Worm (Caenorhabditis elegans) whole organism, L1 larva: ENCODE data around the gene gcy-18.

ENCODE experiments used
- C04F5.9 ChIP-seq: sonication (generic microtip); optimal IDR thresholded peaks from 2 replicates; lab custom pipeline; 2016; ENCODE audit warnings: missing genetic modification characterization, missing compliant biosample characterization
- F16B12.6 ChIP-seq: fragments of 150-350 bp; optimal IDR thresholded peaks from 2 replicates; lab custom pipeline; 2014; ENCODE audit warnings: missing biosample characterization, missing genetic modification characterization
- Y116A8C.19 ChIP-seq: sonication (generic microtip); optimal IDR thresholded peaks from 2 replicates; lab custom pipeline; 2016; ENCODE audit warnings: missing compliant biosample characterization, missing genetic modification characterization, borderline replicate concordance
- aha-1 ChIP-seq: fragments of 150-350 bp; optimal IDR thresholded peaks from 2 replicates; lab custom pipeline; 2014; ENCODE audit warnings: missing biosample characterization, missing genetic modification characterization
- alr-1 ChIP-seq: fragments of 200-800 bp; sonication (Bioruptor generic); optimal IDR thresholded peaks from 2 replicates; lab custom pipeline; 2018; ENCODE audit warnings: borderline replicate concordance, mild to moderate bottlenecking, missing genetic modification characterization, missing compliant biosample characterization
- aly-2 ChIP-seq: fragments of 150-350 bp; optimal IDR thresholded peaks from 2 replicates; lab custom pipeline; 2014; ENCODE audit warnings: missing biosample characterization, missing genetic modification characterization
- blmp-1 ChIP-seq: fragments of 150-350 bp; optimal IDR thresholded peaks from 2 replicates; lab custom pipeline; 2014; ENCODE audit warnings: missing biosample characterization, missing genetic modification characterization
- ceh-82 ChIP-seq, 3 experiments: fragments of 150-350 bp in 1 of 3; sonication (generic microtip) in 2 of 3; optimal IDR thresholded peaks; 2 replicates each; lab custom pipeline; 2014 to 2017; ENCODE audit warnings: missing biosample characterization in 3 of 3, missing genetic modification characterization in 3 of 3
- ceh-90 ChIP-seq: sonication (generic microtip); optimal IDR thresholded peaks from 2 replicates; lab custom pipeline; 2016; ENCODE audit warnings: missing genetic modification characterization, missing compliant biosample characterization
- ces-1 ChIP-seq: fragments of 150-350 bp; optimal IDR thresholded peaks from 2 replicates; lab custom pipeline; 2014; ENCODE audit warnings: missing biosample characterization, missing genetic modification reagents, missing genetic modification characterization
- dpl-1 ChIP-seq, 3 experiments: fragments of 150-350 bp in 2 of 3; sonication (generic microtip) in 1 of 3; optimal IDR thresholded peaks; 2 replicates each; lab custom pipeline; 2014 to 2017; ENCODE audit warnings: missing biosample characterization in 3 of 3, missing genetic modification characterization in 3 of 3, missing genetic modification reagents in 3 of 3
- efl-1 ChIP-seq, 4 experiments: fragments of 150-350 bp; optimal IDR thresholded peaks in 3 of 4; peaks in 1 of 4; 1 replicate in 1 of 4; 2 replicates in 3 of 4; lab custom pipeline; 2014; ENCODE audit warnings: missing biosample characterization in 2 of 4, missing genetic modification characterization in 2 of 4, missing genetic modification reagents in 2 of 4
- egl-27 ChIP-seq, 2 experiments: fragments of 150-350 bp in 1 of 2; sonication (generic microtip); optimal IDR thresholded peaks; 3 replicates each; lab custom pipeline; 2017 to 2018; ENCODE audit warnings: missing biosample characterization in 2 of 2, missing genetic modification characterization in 2 of 2, missing genetic modification reagents in 2 of 2
- elt-3 ChIP-seq, 6 experiments: fragments of 150-350 bp in 1 of 6; sonication (generic microtip); optimal IDR thresholded peaks; 2 replicates each; lab custom pipeline; 2017 to 2018; ENCODE audit warnings: missing biosample characterization in 6 of 6, missing genetic modification characterization in 6 of 6, inconsistent platforms in 1 of 6
- fkh-10 ChIP-seq: sonication (generic microtip); optimal IDR thresholded peaks from 2 replicates; lab custom pipeline; 2017; ENCODE audit warnings: missing biosample characterization, missing genetic modification reagents, missing genetic modification characterization
- fkh-4 ChIP-seq: sonication (generic microtip); optimal IDR thresholded peaks from 2 replicates; lab custom pipeline; 2016; ENCODE audit warnings: missing compliant biosample characterization, missing genetic modification characterization, borderline replicate concordance
- fkh-8 ChIP-seq: sonication (generic microtip); optimal IDR thresholded peaks from 2 replicates; lab custom pipeline; 2016; ENCODE audit warnings: mild to moderate bottlenecking, missing genetic modification characterization, missing compliant biosample characterization
- fos-1 ChIP-seq: fragments of 150-350 bp; optimal IDR thresholded peaks from 2 replicates; lab custom pipeline; 2014; ENCODE audit warnings: missing biosample characterization, missing genetic modification characterization
- grh-1 ChIP-seq: fragments of 200-800 bp; sonication (Bioruptor generic); IDR thresholded peaks from 2 replicates; pipeline ENCODE4 v1.3.6; 2022; ENCODE audit warnings: missing genetic modification reagents, missing genetic modification characterization, missing compliant biosample characterization
- hlh-4 ChIP-seq: sonication (generic microtip); optimal IDR thresholded peaks from 2 replicates; lab custom pipeline; 2016; ENCODE audit warnings: mild to moderate bottlenecking, missing genetic modification characterization, missing compliant biosample characterization
- irx-1 ChIP-seq: sonication (generic microtip); optimal IDR thresholded peaks from 2 replicates; lab custom pipeline; 2016; ENCODE audit warnings: missing genetic modification characterization, missing compliant biosample characterization
- jun-1 ChIP-seq: fragments of 150-350 bp; optimal IDR thresholded peaks from 2 replicates; lab custom pipeline; 2014; ENCODE audit warnings: missing biosample characterization, missing genetic modification reagents, missing genetic modification characterization
- lin-14 ChIP-seq: fragments of 200-800 bp; sonication (Bioruptor generic); optimal IDR thresholded peaks from 2 replicates; lab custom pipeline; 2018; ENCODE audit warnings: mild to moderate bottlenecking, missing genetic modification characterization, moderate library complexity, missing compliant biosample characterization
- lin-35 ChIP-seq, 2 experiments: fragments of 150-350 bp; optimal IDR thresholded peaks; 2 replicates each; lab custom pipeline; 2014; ENCODE audit warnings: missing biosample characterization in 2 of 2, missing genetic modification characterization in 2 of 2, missing genetic modification reagents in 2 of 2
- lin-39 ChIP-seq: fragments of 150-350 bp; optimal IDR thresholded peaks from 2 replicates; lab custom pipeline; 2014; ENCODE audit warnings: missing biosample characterization, missing genetic modification reagents, missing genetic modification characterization
- lsy-2 ChIP-seq, 2 experiments: fragments of 150-350 bp; optimal IDR thresholded peaks; 2 replicates each; lab custom pipeline; 2014; ENCODE audit warnings: missing biosample characterization in 2 of 2, missing genetic modification characterization in 2 of 2
- mab-9 ChIP-seq: fragments of 200-800 bp; sonication (Bioruptor generic); IDR thresholded peaks from 2 replicates; pipeline ENCODE4 v1.3.6; 2022; ENCODE audit warnings: missing genetic modification reagents, missing genetic modification characterization, missing compliant biosample characterization
- mef-2 ChIP-seq: fragments of 150-350 bp; optimal IDR thresholded peaks from 2 replicates; lab custom pipeline; 2014; ENCODE audit warnings: missing biosample characterization, missing genetic modification characterization
- nhr-19 ChIP-seq: fragments of 200-800 bp; sonication (Bioruptor generic); conservative IDR thresholded peaks from 2 replicates; pipeline ENCODE4 v1.3.6; 2022; ENCODE audit warnings: missing genetic modification characterization, missing compliant biosample characterization
- nhr-20 ChIP-seq: sonication (generic microtip); optimal IDR thresholded peaks from 2 replicates; lab custom pipeline; 2016; ENCODE audit warnings: mild to moderate bottlenecking, missing genetic modification characterization, missing compliant biosample characterization
- nhr-28 ChIP-seq: fragments of 150-350 bp; optimal IDR thresholded peaks from 2 replicates; lab custom pipeline; 2014; ENCODE audit warnings: missing biosample characterization, missing genetic modification characterization
- nhr-47 ChIP-seq: sonication (generic microtip); optimal IDR thresholded peaks from 2 replicates; lab custom pipeline; 2016; ENCODE audit warnings: mild to moderate bottlenecking, missing genetic modification characterization, moderate library complexity, missing compliant biosample characterization
- nhr-71 ChIP-seq: sonication (generic microtip); optimal IDR thresholded peaks from 2 replicates; lab custom pipeline; 2016; ENCODE audit warnings: mild to moderate bottlenecking, missing genetic modification characterization, moderate library complexity, missing compliant biosample characterization
- pax-3 ChIP-seq: fragments of 200-800 bp; sonication (Bioruptor generic); optimal IDR thresholded peaks from 2 replicates; lab custom pipeline; 2018; ENCODE audit warnings: mild to moderate bottlenecking, missing genetic modification characterization, moderate library complexity, missing compliant biosample characterization
- rnt-1 ChIP-seq: sonication (generic microtip); optimal IDR thresholded peaks from 2 replicates; lab custom pipeline; 2016; ENCODE audit warnings: mild to moderate bottlenecking, missing genetic modification characterization, moderate library complexity, missing compliant biosample characterization
- skn-1 ChIP-seq: fragments of 150-350 bp; optimal IDR thresholded peaks from 2 replicates; lab custom pipeline; 2014; ENCODE audit warnings: missing biosample characterization, missing genetic modification characterization
- sptf-1 ChIP-seq: fragments of 150-350 bp; optimal IDR thresholded peaks from 2 replicates; lab custom pipeline; 2014; ENCODE audit warnings: missing biosample characterization, missing genetic modification characterization
- swsn-7 ChIP-seq: sonication (generic microtip); optimal IDR thresholded peaks from 2 replicates; lab custom pipeline; 2016; ENCODE audit warnings: missing genetic modification characterization, missing compliant biosample characterization
- tbx-2 ChIP-seq: sonication (generic microtip); optimal IDR thresholded peaks from 2 replicates; lab custom pipeline; 2016; ENCODE audit warnings: missing genetic modification characterization, missing compliant biosample characterization
- unc-30 ChIP-seq: sonication (generic microtip); optimal IDR thresholded peaks from 2 replicates; lab custom pipeline; 2017; ENCODE audit warnings: missing biosample characterization, missing genetic modification characterization
- unc-86 ChIP-seq: sonication (generic microtip); optimal IDR thresholded peaks from 2 replicates; lab custom pipeline; 2016; ENCODE audit warnings: missing genetic modification characterization, missing compliant biosample characterization
- unc-98 ChIP-seq: fragments of 200-800 bp; sonication (Bioruptor generic); IDR thresholded peaks from 2 replicates; pipeline ENCODE4 v1.3.6; 2022; ENCODE audit warnings: missing genetic modification characterization, missing compliant biosample characterization
- vab-15 ChIP-seq: sonication (generic microtip); optimal IDR thresholded peaks from 2 replicates; lab custom pipeline; 2017; ENCODE audit warnings: missing genotype, mild to moderate bottlenecking, missing genetic modification characterization, missing compliant biosample characterization
- xbp-1 ChIP-seq: sonication (generic microtip); optimal IDR thresholded peaks from 2 replicates; lab custom pipeline; 2016; ENCODE audit warnings: missing genetic modification characterization, missing compliant biosample characterization
- ztf-11 ChIP-seq, 2 experiments: sonication (generic microtip); optimal IDR thresholded peaks; 2 replicates each; lab custom pipeline; 2016 to 2017; ENCODE audit warnings: missing genetic modification characterization in 2 of 2, missing biosample characterization in 1 of 2, missing compliant biosample characterization in 1 of 2
- ztf-4 ChIP-seq: fragments of 150-350 bp; optimal IDR thresholded peaks from 2 replicates; lab custom pipeline; 2014; ENCODE audit warnings: missing biosample characterization, missing genetic modification characterization

gcy-18 gene

ce11 chrIV:12842895-12843294, 17.0 kb upstream of the gcy-18 start (continued):
- no peak for TF ChIP-seq mab-9 (GFP tag; lab: Robert Waterston, UW)
- TF ChIP-seq xbp-1 (tag; lab: Kevin White, UChicago) = no peak
- no peak for TF ChIP-seq dpl-1 (GFP tag; optimal IDR thresholded peaks at IDR 0.05; lab: Kevin White, UChicago)
- no peak for TF ChIP-seq unc-86 (tag; lab: Kevin White, UChicago)
- no peak for TF ChIP-seq jun-1 (tag; lab: Kevin White, UChicago)
- TF ChIP-seq nhr-20 (tag; lab: Kevin White, UChicago) = peak; percentile 3
- no peak for TF ChIP-seq Y116A8C.19
- no peak for TF ChIP-seq pax-3 (tag; lab: Kevin White, UChicago)
- TF ChIP-seq swsn-7 (tag; lab: Kevin White, UChicago) = peak; percentile 18
- TF ChIP-seq vab-15 (tag; lab: Kevin White, UChicago) = peak; percentile 8
- no peak for TF ChIP-seq unc-98 (GFP tag; lab: Robert Waterston, UW)
- TF ChIP-seq ztf-4 = no peak
- peak in 1 of 2 experiments; percentile 24 for TF ChIP-seq lsy-2 (tag; optimal IDR thresholded peaks at IDR 0.05; lab: Kevin White, UChicago)
- TF ChIP-seq irx-1 (tag; lab: Kevin White, UChicago) = no peak
- TF ChIP-seq rnt-1 (tag; lab: Kevin White, UChicago) = no peak
- TF ChIP-seq sptf-1 = no peak
- no peak for TF ChIP-seq blmp-1 (tag; lab: Kevin White, UChicago)
- TF ChIP-seq lin-35 (GFP tag; optimal IDR thresholded peaks at IDR 0.05; lab: Kevin White, UChicago) = no peak
- no peak for TF ChIP-seq fkh-10 (GFP tag; lab: Kevin White, UChicago)
- TF ChIP-seq tbx-2 (tag; lab: Kevin White, UChicago) = peak; percentile 25
- no peak for TF ChIP-seq F16B12.6 (tag; lab: Kevin White, UChicago)
- TF ChIP-seq fkh-4 = no peak
- TF ChIP-seq elt-3 (tag; optimal IDR thresholded peaks at IDR 0.05; lab: Kevin White, UChicago) = no peak
- TF ChIP-seq fos-1 (tag; lab: Kevin White, UChicago) = no peak
- TF ChIP-seq mef-2 (tag; lab: Kevin White, UChicago) = no peak
- no peak for TF ChIP-seq hlh-4
- no peak for TF ChIP-seq efl-1 (optimal IDR thresholded peaks at IDR 0.05; lab: Kevin White, UChicago)
- TF ChIP-seq efl-1 (GFP tag; optimal IDR thresholded peaks at IDR 0.05 in 1 of 2; lab: Kevin White, UChicago) = peak in 1 of 2 experiments; percentile 75
- TF ChIP-seq ces-1 (GFP tag; lab: Kevin White, UChicago) = no peak
- no peak for TF ChIP-seq aly-2 (tag; lab: Kevin White, UChicago)
- no peak for TF ChIP-seq skn-1 (tag; lab: Kevin White, UChicago)
- no peak for TF ChIP-seq nhr-19 (GFP tag; lab: Robert Waterston, UW)
- no peak for TF ChIP-seq lin-39 (tag; lab: Kevin White, UChicago)
- TF ChIP-seq ceh-90 (tag; lab: Kevin White, UChicago) = no peak
- TF ChIP-seq nhr-47 (tag; lab: Kevin White, UChicago) = no peak
- no peak for TF ChIP-seq unc-30
- no peak for TF ChIP-seq ztf-11 (tag; optimal IDR thresholded peaks at IDR 0.05; lab: Kevin White, UChicago)
- TF ChIP-seq grh-1 (GFP tag; lab: Robert Waterston, UW) = no peak
- TF ChIP-seq nhr-71 (tag; lab: Kevin White, UChicago) = peak; percentile 42
- TF ChIP-seq aha-1 (tag; lab: Kevin White, UChicago) = no peak
- no peak for TF ChIP-seq egl-27 (tag; optimal IDR thresholded peaks at IDR 0.05; lab: Kevin White, UChicago)
- TF ChIP-seq alr-1 (tag; lab: Kevin White, UChicago) = no peak
- TF ChIP-seq fkh-8 (tag; lab: Kevin White, UChicago) = no peak

DNA sequence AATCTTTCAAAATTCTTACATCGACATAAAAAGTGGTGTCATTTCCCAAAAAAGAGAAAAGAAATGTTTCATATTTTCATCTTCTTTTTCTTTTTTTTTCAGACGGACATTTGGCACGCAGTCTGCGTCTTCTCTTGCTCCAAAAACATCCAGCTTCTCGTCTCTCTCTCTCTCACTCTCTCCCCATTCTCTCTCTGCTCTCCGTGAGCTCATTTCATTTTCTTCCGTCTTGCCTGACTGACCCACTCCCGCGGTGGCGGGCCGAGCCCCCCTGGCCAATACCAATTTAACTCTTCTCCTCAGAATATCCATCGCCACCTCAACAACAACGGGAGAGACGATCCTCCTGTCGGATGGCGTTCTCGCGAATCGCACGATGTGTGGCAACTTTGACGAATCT, 14.3 kb upstream of the gcy-18 start, which contains the start of gene txt-19:
TSS of gene txt-19 (plus strand) at position 304 of the 400 bp plus-strand sequence.
- TF ChIP-seq nhr-71 (tag; lab: Kevin White, UChicago) = peak; percentile 31
- TF ChIP-seq unc-98 (GFP tag; lab: Robert Waterston, UW) = no peak
- TF ChIP-seq ztf-11 (tag; optimal IDR thresholded peaks at IDR 0.05; lab: Kevin White, UChicago) = no peak
- TF ChIP-seq fkh-8 (tag; lab: Kevin White, UChicago) = peak; percentile 46
- peak in 1 of 3 experiments; percentile 33 for TF ChIP-seq ceh-82 (tag; optimal IDR thresholded peaks at IDR 0.05; lab: Kevin White, UChicago)
- peak; percentile 21 for TF ChIP-seq nhr-47 (tag; lab: Kevin White, UChicago)
- peak; percentile 70 for TF ChIP-seq lin-14 (GFP tag; lab: Kevin White, UChicago)
- peak in 1 of 2 experiments; percentile 39 for TF ChIP-seq lsy-2 (tag; optimal IDR thresholded peaks at IDR 0.05; lab: Kevin White, UChicago)
- no peak for TF ChIP-seq C04F5.9
- TF ChIP-seq grh-1 (GFP tag; lab: Robert Waterston, UW) = no peak
- peak; percentile 11 for TF ChIP-seq tbx-2 (tag; lab: Kevin White, UChicago)
- TF ChIP-seq unc-86 (tag; lab: Kevin White, UChicago) = peak; percentile 20
- TF ChIP-seq lin-35 (GFP tag; optimal IDR thresholded peaks at IDR 0.05; lab: Kevin White, UChicago) = peak in 1 of 2 experiments; percentile 31
- TF ChIP-seq nhr-28 = no peak
- no peak for TF ChIP-seq lin-39 (tag; lab: Kevin White, UChicago)
- peak; percentile 6 to 14 for TF ChIP-seq efl-1 (optimal IDR thresholded peaks at IDR 0.05; lab: Kevin White, UChicago)
- no peak for TF ChIP-seq efl-1 (GFP tag; optimal IDR thresholded peaks at IDR 0.05 in 1 of 2; lab: Kevin White, UChicago)
- TF ChIP-seq vab-15 (tag; lab: Kevin White, UChicago) = no peak
